Worm (Caenorhabditis elegans) whole organism, L4 larva: Measurements from ENCODE around the gene Y69H2.17.
A peak's percentile ranks its signal among the peaks of the same experiment; 100 is the strongest.

Experiments used
- pqm-1 ChIP-seq: sonication (generic microtip); optimal IDR thresholded peaks from 2 replicates; lab custom pipeline; 2017; ENCODE audit warnings: missing biosample characterization, missing genetic modification characterization
- set-16 ChIP-seq: fragments of 200-800 bp; sonication (Bioruptor generic); IDR thresholded peaks from 2 replicates; pipeline ENCODE4 v1.3.6; 2022; ENCODE audit warnings: missing genetic modification reagents, missing genetic modification characterization, missing compliant biosample characterization
- unc-39 ChIP-seq: sonication (generic microtip); optimal IDR thresholded peaks from 2 replicates; lab custom pipeline; 2017; ENCODE audit warnings: missing biosample characterization, missing genetic modification characterization

DNA sequence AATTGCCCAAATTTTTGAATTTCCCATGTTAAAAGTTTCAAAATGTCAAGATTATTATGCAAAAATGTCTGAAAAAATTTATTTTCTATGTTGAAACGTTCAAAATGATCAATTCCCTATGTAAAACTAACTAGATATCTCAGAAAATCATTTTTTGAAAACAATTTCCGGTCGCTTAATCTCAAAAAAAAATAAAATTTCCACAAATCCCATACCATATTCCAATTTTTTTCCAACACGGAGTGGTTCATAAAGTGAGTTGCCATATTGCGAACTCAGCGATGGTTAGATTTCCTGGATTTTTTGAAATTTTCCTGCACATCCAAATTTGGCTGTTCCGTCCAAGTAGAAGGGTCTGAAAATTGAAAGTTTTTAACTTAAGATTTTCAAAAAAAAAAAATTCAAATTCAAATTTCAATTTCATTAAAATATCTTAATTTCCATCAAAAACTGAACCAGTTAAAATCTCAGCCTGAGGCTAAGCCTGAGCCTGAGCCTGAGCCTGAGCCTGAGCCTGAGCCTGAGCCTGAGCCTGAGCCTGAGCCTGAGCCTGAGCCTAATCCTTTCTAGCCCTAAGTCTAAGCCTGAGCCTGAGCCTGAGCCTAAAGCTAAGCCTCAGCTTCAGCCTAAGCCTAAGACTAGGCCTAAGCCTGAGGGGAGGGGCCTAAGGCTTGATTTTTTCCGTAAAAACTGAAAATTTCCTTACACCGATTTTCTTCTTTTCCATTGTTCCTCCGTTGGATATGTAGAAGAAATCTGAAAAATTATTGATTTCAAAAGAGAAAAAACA, 38.0 kb downstream of the Y69H2.17 start:
- TF ChIP-seq pqm-1 (tag; lab: Kevin White, UChicago) (no peak), set-16 (GFP tag; lab: Robert Waterston, UW) (peak; percentile 59), unc-39 (tag; lab: Kevin White, UChicago) (no peak)
